Worm (Caenorhabditis elegans) whole organism, L4 larva: ENCODE results near the gene Y47D3A.20.

ENCODE experiments used
- D1046.2 ChIP-seq: fragments of 200-800 bp; sonication (Bioruptor generic); IDR thresholded peaks from 2 replicates; pipeline ENCODE4 v1.3.6; 2022; ENCODE audit warnings: missing genetic modification characterization, missing compliant biosample characterization
- F37D6.2 ChIP-seq: sonication (generic microtip); optimal IDR thresholded peaks from 2 replicates; lab custom pipeline; 2016; ENCODE audit warnings: mild to moderate bottlenecking, missing genetic modification characterization, missing compliant biosample characterization
- F44E2.7 ChIP-seq: fragments of 200-800 bp; sonication (Bioruptor generic); IDR thresholded peaks from 2 replicates; pipeline ENCODE4 v2.1.2; 2022; ENCODE audit warnings: missing genetic modification characterization, missing compliant biosample characterization
- Y75B8A.6 ChIP-seq: fragments of 200-800 bp; sonication (Bioruptor generic); IDR thresholded peaks from 2 replicates; pipeline ENCODE4 v1.3.6; 2022; ENCODE audit warnings: missing genetic modification reagents, missing genetic modification characterization, missing compliant biosample characterization
- ZK337.2 ChIP-seq: fragments of 200-800 bp; sonication (Bioruptor generic); IDR thresholded peaks from 2 replicates; pipeline ENCODE4 v1.3.6; 2022; ENCODE audit warnings: missing genetic modification reagents, missing genetic modification characterization, missing compliant biosample characterization
- aha-1 ChIP-seq: fragments of 150-350 bp; peaks from one replicate; lab custom pipeline; 2014; ENCODE audit warnings: missing biosample characterization, missing genetic modification characterization
- ceh-20 ChIP-seq: fragments of 200-800 bp; sonication (Bioruptor generic); IDR thresholded peaks from 2 replicates; pipeline ENCODE4 v1.3.6; 2022; ENCODE audit warnings: missing genetic modification reagents, missing genetic modification characterization, missing compliant biosample characterization
- ceh-28 ChIP-seq: fragments of 150-350 bp; optimal IDR thresholded peaks from 2 replicates; lab custom pipeline; 2014; ENCODE audit warnings: missing biosample characterization, missing genetic modification reagents, missing genetic modification characterization
- cey-2 ChIP-seq: sonication (generic microtip); optimal IDR thresholded peaks from 3 replicates; lab custom pipeline; 2017; ENCODE audit warnings: missing genetic modification characterization, mild to moderate bottlenecking, missing compliant biosample characterization, antibody characterized with exemption, borderline replicate concordance; ENCODE audit not compliant: insufficient read depth
- daf-16 ChIP-seq, 3 experiments: sonication (generic microtip); optimal IDR thresholded peaks; 2 replicates each; lab custom pipeline; 2016 to 2017; ENCODE audit warnings: missing genetic modification characterization in 3 of 3, missing genetic modification reagents in 3 of 3, mild to moderate bottlenecking in 2 of 3, missing compliant biosample characterization in 2 of 3, missing biosample characterization in 1 of 3, moderate library complexity in 1 of 3
- daf-8 ChIP-seq: fragments of 200-800 bp; sonication (Bioruptor generic); IDR thresholded peaks from 2 replicates; pipeline ENCODE4 v1.3.6; 2022; ENCODE audit warnings: missing genetic modification characterization, missing compliant biosample characterization
- dmd-6 ChIP-seq: fragments of 200-800 bp; sonication (Bioruptor generic); IDR thresholded peaks from 2 replicates; pipeline ENCODE4 v1.3.6; 2022; ENCODE audit warnings: missing genetic modification reagents, missing genetic modification characterization, missing compliant biosample characterization
- dve-1 ChIP-seq: sonication (generic microtip); optimal IDR thresholded peaks from 2 replicates; lab custom pipeline; 2017; ENCODE audit warnings: antibody characterized with exemption, mild to moderate bottlenecking, missing genetic modification characterization, missing compliant biosample characterization; ENCODE audit not compliant: insufficient read depth
- hif-1 ChIP-seq, 2 experiments: sonication (generic microtip); optimal IDR thresholded peaks; 2 replicates each; lab custom pipeline; 2016 to 2017; ENCODE audit warnings: missing compliant biosample characterization in 2 of 2, missing genetic modification characterization in 2 of 2, missing genetic modification reagents in 2 of 2, missing genotype in 2 of 2, mild to moderate bottlenecking in 1 of 2
- hlh-11 ChIP-seq: fragments of 200-800 bp; sonication (Bioruptor generic); optimal IDR thresholded peaks from 2 replicates; lab custom pipeline; 2018; ENCODE audit warnings: mild to moderate bottlenecking, missing genetic modification characterization, missing compliant biosample characterization
- hlh-30 ChIP-seq: sonication (generic microtip); optimal IDR thresholded peaks from 2 replicates; lab custom pipeline; 2017; ENCODE audit warnings: antibody characterized with exemption, mild to moderate bottlenecking, missing genetic modification characterization, missing compliant biosample characterization; ENCODE audit not compliant: insufficient read depth
- lim-7 ChIP-seq: fragments of 200-800 bp; sonication (Bioruptor generic); IDR thresholded peaks from 2 replicates; pipeline ENCODE4 v1.3.6; 2022; ENCODE audit warnings: missing genetic modification characterization, missing compliant biosample characterization
- lin-13 ChIP-seq: fragments of 150-350 bp; optimal IDR thresholded peaks from 2 replicates; lab custom pipeline; 2014; ENCODE audit warnings: missing biosample characterization, missing genetic modification reagents, missing genetic modification characterization
- lin-29 ChIP-seq: fragments of 200-800 bp; sonication (Bioruptor generic); IDR thresholded peaks from 2 replicates; pipeline ENCODE4 v1.3.6; 2022; ENCODE audit warnings: missing genetic modification reagents, missing genetic modification characterization, missing compliant biosample characterization
- lin-38 ChIP-seq: fragments of 200-800 bp; sonication (Bioruptor generic); IDR thresholded peaks from 2 replicates; pipeline ENCODE4 v1.3.6; 2022; ENCODE audit warnings: missing genetic modification reagents, missing genetic modification characterization, missing compliant biosample characterization
- lin-39 ChIP-seq: fragments of 150-350 bp; optimal IDR thresholded peaks from 2 replicates; lab custom pipeline; 2014; ENCODE audit warnings: missing biosample characterization, missing genetic modification reagents, missing genetic modification characterization
- mdl-1 ChIP-seq, 2 experiments: fragments of 150-350 bp in 1 of 2; sonication (generic microtip) in 1 of 2; optimal IDR thresholded peaks; 2 replicates each; lab custom pipeline; 2014 to 2017; ENCODE audit warnings: missing biosample characterization in 2 of 2, missing genetic modification characterization in 2 of 2
- mep-1 ChIP-seq: fragments of 150-350 bp; sonication (generic microtip); optimal IDR thresholded peaks from 3 replicates; lab custom pipeline; 2014; ENCODE audit warnings: missing biosample characterization, missing genetic modification characterization
- mes-2 ChIP-seq: sonication (generic microtip); optimal IDR thresholded peaks from 2 replicates; lab custom pipeline; 2016; ENCODE audit warnings: missing genotype, mild to moderate bottlenecking, missing genetic modification characterization, missing compliant biosample characterization; ENCODE audit not compliant: poor library complexity, severe bottlenecking
- nhr-10 ChIP-seq: fragments of 150-350 bp; optimal IDR thresholded peaks from 2 replicates; lab custom pipeline; 2014; ENCODE audit warnings: missing biosample characterization, missing genetic modification characterization
- nhr-28 ChIP-seq: fragments of 150-350 bp; optimal IDR thresholded peaks from 2 replicates; lab custom pipeline; 2014; ENCODE audit warnings: missing biosample characterization, missing genetic modification characterization
- nhr-6 ChIP-seq: fragments of 150-350 bp; optimal IDR thresholded peaks from 2 replicates; lab custom pipeline; 2014; ENCODE audit warnings: missing biosample characterization, missing genetic modification characterization
- pha-4 ChIP-seq, 2 experiments: fragments of 150-350 bp in 1 of 2; fragments of 200-800 bp in 1 of 2; sonication (Bioruptor generic) in 1 of 2; IDR thresholded peaks in 1 of 2; optimal IDR thresholded peaks in 1 of 2; 2 replicates each; pipeline versions ENCODE4 v1.3.6 to Lab custom; 2014 to 2022; ENCODE audit warnings: missing genetic modification characterization in 2 of 2, missing genetic modification reagents in 2 of 2, missing biosample characterization in 1 of 2, missing compliant biosample characterization in 1 of 2
- pqm-1 ChIP-seq: sonication (generic microtip); optimal IDR thresholded peaks from 2 replicates; lab custom pipeline; 2017; ENCODE audit warnings: missing biosample characterization, missing genetic modification characterization
- spr-1 ChIP-seq: sonication (generic microtip); optimal IDR thresholded peaks from 2 replicates; lab custom pipeline; 2016; ENCODE audit warnings: mild to moderate bottlenecking, missing genetic modification characterization, missing compliant biosample characterization
- tag-97 ChIP-seq: fragments of 200-800 bp; sonication (Bioruptor generic); IDR thresholded peaks from 2 replicates; pipeline ENCODE4 v1.3.6; 2022; ENCODE audit warnings: missing genetic modification characterization, missing compliant biosample characterization
- unc-130 ChIP-seq: sonication (generic microtip); optimal IDR thresholded peaks from 2 replicates; lab custom pipeline; 2016; ENCODE audit warnings: missing genetic modification reagents, missing genetic modification characterization, missing compliant biosample characterization
- unc-62 ChIP-seq, 3 experiments: fragments of 150-350 bp in 1 of 3; sonication (generic microtip); optimal IDR thresholded peaks in 2 of 3; peaks in 1 of 3; 1 replicate in 1 of 3; 2 replicates in 2 of 3; lab custom pipeline; 2014 to 2017; ENCODE audit warnings: missing biosample characterization in 3 of 3, missing genetic modification characterization in 3 of 3, missing genetic modification reagents in 3 of 3, missing genotype in 1 of 3
- zag-1 ChIP-seq: fragments of 150-350 bp; optimal IDR thresholded peaks from 2 replicates; lab custom pipeline; 2014; ENCODE audit warnings: missing biosample characterization, missing genetic modification characterization

The Y47D3A.20 gene

ce11 chrIII:11237741-11238140 lies 37.1 kb upstream of the Y47D3A.20 start:
- peak; percentile 21 for TF ChIP-seq hlh-30 (tag; lab: Kevin White, UChicago)
- TF ChIP-seq daf-8 (GFP tag; lab: Robert Waterston, UW): no peak
- no peak for TF ChIP-seq pha-4 (GFP tag; IDR thresholded peaks at IDR 0.05; lab: Robert Waterston, UW)
- no peak for TF ChIP-seq pha-4 (tag; optimal IDR thresholded peaks at IDR 0.05; lab: Kevin White, UChicago)
- TF ChIP-seq ZK337.2: no peak
- TF ChIP-seq lin-13 (GFP tag; lab: Kevin White, UChicago): no peak
- no peak for TF ChIP-seq F37D6.2 (tag; lab: Kevin White, UChicago)
- TF ChIP-seq spr-1 (tag; lab: Kevin White, UChicago): no peak

ce11 chrIII:11238309-11238708 lies 36.6 kb upstream of the Y47D3A.20 start:
- TF ChIP-seq lim-7 (GFP tag; lab: Robert Waterston, UW) (no peak), nhr-10 (no peak), lin-38 (GFP tag; lab: Robert Waterston, UW) (0 out of 2 replicates have a peak, but pooled peaks have one; percentile 19)
- TF ChIP-seq, all 104 proteins: peak for 1

ce11 chrIII:11238790-11239189 lies 36.1 kb upstream of the Y47D3A.20 start:
- no peak for TF ChIP-seq pha-4 (GFP tag; IDR thresholded peaks at IDR 0.05; lab: Robert Waterston, UW)
- TF ChIP-seq pha-4 (tag; optimal IDR thresholded peaks at IDR 0.05; lab: Kevin White, UChicago): no peak
- TF ChIP-seq tag-97 (GFP tag; lab: Robert Waterston, UW): no peak
- no peak for TF ChIP-seq mdl-1 (tag; optimal IDR thresholded peaks at IDR 0.05; lab: Kevin White, UChicago)
- no peak for TF ChIP-seq cey-2
- TF ChIP-seq zag-1: no peak
- TF ChIP-seq aha-1 (tag; lab: Kevin White, UChicago): peak; percentile 85
- no peak for TF ChIP-seq nhr-28
- TF ChIP-seq F44E2.7 (GFP tag; lab: Robert Waterston, UW): no peak
- no peak for TF ChIP-seq nhr-10

ce11 chrIII:11240776-11241175 lies 34.1 kb upstream of the Y47D3A.20 start:
- no peak for TF ChIP-seq lin-29 (GFP tag; lab: Robert Waterston, UW)
- TF ChIP-seq dmd-6 (GFP tag; lab: Robert Waterston, UW): peak; percentile 34; the same call in 1 of the 2 replicates
- TF ChIP-seq unc-62 (GFP tag; optimal IDR thresholded peaks at IDR 0.05 in 1 of 2; lab: Kevin White, UChicago): peak in 1 of 2 experiments; percentile 16
- TF ChIP-seq unc-62 (tag; optimal IDR thresholded peaks at IDR 0.05; lab: Kevin White, UChicago): no peak
- TF ChIP-seq hlh-11 (tag; lab: Kevin White, UChicago): peak; percentile 16
- TF ChIP-seq nhr-10: no peak
- TF ChIP-seq ceh-20 (GFP tag; lab: Robert Waterston, UW): no peak
- TF ChIP-seq dve-1 (tag; lab: Kevin White, UChicago): peak; percentile 35
- TF ChIP-seq D1046.2 (GFP tag; lab: Robert Waterston, UW): no peak
- TF ChIP-seq ceh-28 (tag; lab: Kevin White, UChicago): no peak
- TF ChIP-seq hif-1 (tag; optimal IDR thresholded peaks at IDR 0.05; lab: Kevin White, UChicago): no peak
- peak; percentile 26 for TF ChIP-seq hlh-30 (tag; lab: Kevin White, UChicago)
- TF ChIP-seq pha-4 (GFP tag; IDR thresholded peaks at IDR 0.05; lab: Robert Waterston, UW): no peak
- no peak for TF ChIP-seq pha-4 (tag; optimal IDR thresholded peaks at IDR 0.05; lab: Kevin White, UChicago)
- no peak for TF ChIP-seq unc-130
- TF ChIP-seq pqm-1: peak; percentile 21
- TF ChIP-seq mep-1 (tag; lab: Kevin White, UChicago): peak; percentile 11
- TF ChIP-seq daf-16 (GFP tag; optimal IDR thresholded peaks at IDR 0.05; lab: Kevin White, UChicago): no peak
- peak; percentile 40 for TF ChIP-seq daf-16 (tag; optimal IDR thresholded peaks at IDR 0.05; lab: Kevin White, UChicago)
- TF ChIP-seq nhr-6 (tag; lab: Kevin White, UChicago): peak; percentile 35
- TF ChIP-seq aha-1 (tag; lab: Kevin White, UChicago): peak; percentile 9
- no peak for TF ChIP-seq Y75B8A.6 (GFP tag; lab: Robert Waterston, UW)
- no peak for TF ChIP-seq mes-2 (tag; lab: Kevin White, UChicago)
- TF ChIP-seq nhr-28: peak; percentile 85
- no peak for TF ChIP-seq lin-39 (tag; lab: Kevin White, UChicago)
